Fruit fly (Drosophila melanogaster) whole organism, prepupa: ENCODE results near the gene CG7024.

ENCODE experiments used
- Blimp-1 ChIP-seq: fragments of 200-800 bp; sonication (Bioruptor generic); optimal IDR thresholded peaks from 3 replicates; lab custom pipeline; 2017; ENCODE audit warnings: missing biosample characterization, missing genetic modification characterization, mild to moderate bottlenecking, moderate library complexity, missing genetic modification reagents
- CG10631 ChIP-seq: fragments of 200-800 bp; sonication (Bioruptor generic); optimal IDR thresholded peaks from 2 replicates; lab custom pipeline; 2016; ENCODE audit warnings: missing biosample characterization, missing genetic modification characterization
- CG10669 ChIP-seq: fragments of 200-800 bp; sonication (Bioruptor generic); optimal IDR thresholded peaks from 3 replicates; lab custom pipeline; 2018; ENCODE audit warnings: missing biosample characterization, mild to moderate bottlenecking, missing genetic modification characterization, moderate library complexity
- CG11762 ChIP-seq: fragments of 200-800 bp; sonication (Bioruptor generic); optimal IDR thresholded peaks from 3 replicates; lab custom pipeline; 2016; ENCODE audit warnings: missing biosample characterization, missing genetic modification characterization; ENCODE audit not compliant: insufficient read depth
- CG11902 ChIP-seq: fragments of 200-800 bp; sonication (Bioruptor generic); optimal IDR thresholded peaks from 3 replicates; lab custom pipeline; 2016; ENCODE audit warnings: missing biosample characterization, missing genetic modification characterization
- CG1621 ChIP-seq: fragments of 200-800 bp; sonication (Bioruptor generic); optimal IDR thresholded peaks from 3 replicates; lab custom pipeline; 2018; ENCODE audit warnings: missing biosample characterization, mild to moderate bottlenecking, missing genetic modification characterization
- CG16779 ChIP-seq: fragments of 200-800 bp; sonication (Bioruptor generic); optimal IDR thresholded peaks from 3 replicates; lab custom pipeline; 2017; ENCODE audit warnings: missing biosample characterization, mild to moderate bottlenecking, missing genetic modification characterization
- CG31627 ChIP-seq: fragments of 200-800 bp; sonication (Bioruptor generic); optimal IDR thresholded peaks from 3 replicates; lab custom pipeline; 2016; ENCODE audit warnings: missing biosample characterization, missing genetic modification characterization
- CG32006 ChIP-seq: fragments of 200-800 bp; sonication (Bioruptor generic); optimal IDR thresholded peaks from 3 replicates; lab custom pipeline; 2017; ENCODE audit warnings: missing biosample characterization, mild to moderate bottlenecking, missing genetic modification characterization
- CG34406 ChIP-seq: fragments of 200-800 bp; sonication (Bioruptor generic); optimal IDR thresholded peaks from 3 replicates; lab custom pipeline; 2016; ENCODE audit warnings: missing biosample characterization, missing genetic modification characterization
- CG3919 ChIP-seq: fragments of 200-800 bp; sonication (Bioruptor generic); optimal IDR thresholded peaks from 3 replicates; lab custom pipeline; 2016; ENCODE audit warnings: missing biosample characterization, missing genetic modification characterization
- CG6163 ChIP-seq: fragments of 200-800 bp; sonication (Bioruptor generic); IDR thresholded peaks from 3 replicates; pipeline ENCODE4 v1.3.6; 2022; ENCODE audit warnings: missing biosample characterization, missing genetic modification characterization
- CG6792 ChIP-seq: fragments of 200-800 bp; sonication (Bioruptor generic); optimal IDR thresholded peaks from 3 replicates; lab custom pipeline; 2016; ENCODE audit warnings: missing biosample characterization, missing genetic modification characterization
- CG6808 ChIP-seq: fragments of 200-800 bp; sonication (Bioruptor generic); optimal IDR thresholded peaks from 3 replicates; lab custom pipeline; 2017; ENCODE audit warnings: missing biosample characterization, missing genetic modification characterization, mild to moderate bottlenecking, moderate library complexity, missing genetic modification reagents
- CG7368 ChIP-seq: fragments of 200-800 bp; sonication (Bioruptor generic); optimal IDR thresholded peaks from 3 replicates; lab custom pipeline; 2016; ENCODE audit warnings: missing biosample characterization, missing genetic modification characterization
- CG8319 ChIP-seq: fragments of 200-800 bp; sonication (Bioruptor generic); optimal IDR thresholded peaks from 3 replicates; lab custom pipeline; 2016; ENCODE audit warnings: missing biosample characterization, missing genetic modification characterization
- CG8632 ChIP-seq: fragments of 200-800 bp; sonication (Bioruptor generic); optimal IDR thresholded peaks from 3 replicates; lab custom pipeline; 2016; ENCODE audit warnings: missing biosample characterization, missing genetic modification characterization
- CG9139 ChIP-seq: fragments of 200-800 bp; sonication (Bioruptor generic); optimal IDR thresholded peaks from 3 replicates; lab custom pipeline; 2017; ENCODE audit warnings: missing biosample characterization, mild to moderate bottlenecking, missing genetic modification characterization
- Eip75B ChIP-seq: fragments of 200-800 bp; sonication (Bioruptor generic); optimal IDR thresholded peaks from 3 replicates; lab custom pipeline; 2016; ENCODE audit warnings: missing biosample characterization, missing genetic modification characterization
- Eip78C ChIP-seq: fragments of 200-800 bp; sonication (Bioruptor generic); peaks from one replicate; lab custom pipeline; 2016; ENCODE audit warnings: missing biosample characterization, missing genetic modification characterization
- Eip93F ChIP-seq: fragments of 200-800 bp; sonication (Bioruptor generic); optimal IDR thresholded peaks from 2 replicates; lab custom pipeline; 2016; ENCODE audit warnings: missing biosample characterization, mild to moderate bottlenecking, missing genetic modification characterization
- Ets96B ChIP-seq: fragments of 200-800 bp; optimal IDR thresholded peaks from 2 replicates; lab custom pipeline; 2019; ENCODE audit warnings: missing biosample characterization, mild to moderate bottlenecking, missing genetic modification characterization, moderate library complexity
- Gug ChIP-seq: fragments of 200-800 bp; sonication (Bioruptor generic); IDR thresholded peaks from 2 replicates; pipeline ENCODE4 v1.3.6; 2022; ENCODE audit warnings: missing biosample characterization, missing genetic modification characterization
- Hr38 ChIP-seq: sonication (Bioruptor generic); optimal IDR thresholded peaks from 2 replicates; lab custom pipeline; 2016; ENCODE audit warnings: missing biosample characterization, missing genetic modification characterization
- Hr39 ChIP-seq: fragments of 200-800 bp; sonication (Bioruptor generic); optimal IDR thresholded peaks from 2 replicates; lab custom pipeline; 2016; ENCODE audit warnings: missing biosample characterization, missing genetic modification characterization
- Met ChIP-seq: fragments of 200-800 bp; sonication (Bioruptor generic); optimal IDR thresholded peaks from 3 replicates; lab custom pipeline; 2016; ENCODE audit warnings: missing biosample characterization, missing genetic modification characterization
- Smox ChIP-seq: fragments of 200-800 bp; sonication (Bioruptor generic); optimal IDR thresholded peaks from 3 replicates; lab custom pipeline; 2016; ENCODE audit warnings: missing biosample characterization, missing genetic modification characterization
- Sox102F ChIP-seq: fragments of 200-800 bp; sonication (Bioruptor generic); optimal IDR thresholded peaks from 2 replicates; lab custom pipeline; 2016; ENCODE audit warnings: missing biosample characterization, mild to moderate bottlenecking, missing genetic modification characterization
- Sox14 ChIP-seq: fragments of 200-800 bp; sonication (Bioruptor generic); optimal IDR thresholded peaks from 3 replicates; lab custom pipeline; 2016; ENCODE audit warnings: missing biosample characterization, missing genetic modification characterization
- Sox15 ChIP-seq: fragments of 200-800 bp; sonication (Bioruptor generic); optimal IDR thresholded peaks from 3 replicates; lab custom pipeline; 2016; ENCODE audit warnings: missing biosample characterization, missing genetic modification characterization
- achi ChIP-seq: fragments of 200-800 bp; sonication (Bioruptor generic); optimal IDR thresholded peaks from 3 replicates; lab custom pipeline; 2016; ENCODE audit warnings: missing biosample characterization, missing genetic modification characterization
- acj6 ChIP-seq: fragments of 200-800 bp; sonication (Bioruptor generic); optimal IDR thresholded peaks from 3 replicates; lab custom pipeline; 2016; ENCODE audit warnings: missing biosample characterization, missing genetic modification characterization
- cyc ChIP-seq: fragments of 200-800 bp; sonication (Bioruptor generic); optimal IDR thresholded peaks from 3 replicates; lab custom pipeline; 2016; ENCODE audit warnings: missing biosample characterization, missing genetic modification characterization
- dac ChIP-seq: fragments of 200-800 bp; sonication (Bioruptor generic); optimal IDR thresholded peaks from 2 replicates; lab custom pipeline; 2017; ENCODE audit warnings: missing biosample characterization, mild to moderate bottlenecking, missing genetic modification characterization
- dsx ChIP-seq: fragments of 200-800 bp; optimal IDR thresholded peaks from 3 replicates; lab custom pipeline; 2019; ENCODE audit warnings: missing biosample characterization, mild to moderate bottlenecking, missing genetic modification characterization, moderate library complexity; ENCODE audit not compliant: poor library complexity, severe bottlenecking
- eg ChIP-seq: fragments of 200-800 bp; sonication (Bioruptor generic); IDR thresholded peaks from 3 replicates; pipeline ENCODE4 v1.3.6; 2022; ENCODE audit warnings: missing biosample characterization, missing genetic modification characterization
- esn ChIP-seq: fragments of 200-800 bp; sonication (Bioruptor generic); optimal IDR thresholded peaks from 2 replicates; lab custom pipeline; 2016; ENCODE audit warnings: missing biosample characterization, mild to moderate bottlenecking, missing genetic modification characterization, moderate library complexity
- fd59A ChIP-seq: fragments of 200-800 bp; sonication (Bioruptor generic); optimal IDR thresholded peaks from 2 replicates; lab custom pipeline; 2017; ENCODE audit warnings: missing biosample characterization, mild to moderate bottlenecking, missing genetic modification characterization, missing genetic modification reagents
- fkh ChIP-seq: fragments of 200-800 bp; sonication (Bioruptor generic); optimal IDR thresholded peaks from 3 replicates; lab custom pipeline; 2017; ENCODE audit warnings: missing biosample characterization, mild to moderate bottlenecking, missing genetic modification characterization, moderate library complexity
- lz ChIP-seq: fragments of 200-800 bp; sonication (Bioruptor generic); optimal IDR thresholded peaks from 3 replicates; lab custom pipeline; 2016; ENCODE audit warnings: missing biosample characterization, missing genetic modification characterization
- net ChIP-seq: fragments of 200-800 bp; sonication (Bioruptor generic); optimal IDR thresholded peaks from 3 replicates; lab custom pipeline; 2016; ENCODE audit warnings: missing biosample characterization, missing genetic modification characterization
- pdm3 ChIP-seq: fragments of 200-800 bp; sonication (Bioruptor generic); optimal IDR thresholded peaks from 3 replicates; lab custom pipeline; 2016; ENCODE audit warnings: missing biosample characterization, missing genetic modification characterization
- salr ChIP-seq, 2 experiments: fragments of 200-800 bp; sonication (Bioruptor generic); optimal IDR thresholded peaks; 3 replicates each; lab custom pipeline; 2016 to 2018; ENCODE audit warnings: missing biosample characterization in 2 of 2, missing genetic modification characterization in 2 of 2, mild to moderate bottlenecking in 1 of 2
- spab ChIP-seq: fragments of 200-800 bp; sonication (Bioruptor generic); optimal IDR thresholded peaks from 2 replicates; lab custom pipeline; 2017; ENCODE audit warnings: missing biosample characterization, mild to moderate bottlenecking, missing genetic modification characterization, missing genetic modification reagents
- ss ChIP-seq, 2 experiments: fragments of 200-800 bp; sonication (Bioruptor generic); optimal IDR thresholded peaks; 2 replicates in 1 of 2; 3 replicates in 1 of 2; lab custom pipeline; 2017 to 2018; ENCODE audit warnings: mild to moderate bottlenecking in 2 of 2, missing biosample characterization in 2 of 2, missing genetic modification characterization in 2 of 2, moderate library complexity in 1 of 2
- svp ChIP-seq: fragments of 200-800 bp; sonication (Bioruptor generic); peaks from one replicate; lab custom pipeline; 2016; ENCODE audit warnings: missing biosample characterization, missing genetic modification characterization

The CG7024 gene

dm6 chrX:4660642-4661252 is 44.4 kb upstream of the CG7024 start (continued):
- TF ChIP-seq CG11902 (GFP tag; lab: Kevin White, UChicago): no peak
- no peak for TF ChIP-seq Sox102F (GFP tag; lab: Kevin White, UChicago)
- TF ChIP-seq CG34406 (GFP tag; lab: Kevin White, UChicago): peak; percentile 40
- TF ChIP-seq achi (GFP tag; lab: Kevin White, UChicago): peak; percentile 25
- TF ChIP-seq Sox15 (GFP tag; lab: Kevin White, UChicago): peak; percentile 5

DNA sequence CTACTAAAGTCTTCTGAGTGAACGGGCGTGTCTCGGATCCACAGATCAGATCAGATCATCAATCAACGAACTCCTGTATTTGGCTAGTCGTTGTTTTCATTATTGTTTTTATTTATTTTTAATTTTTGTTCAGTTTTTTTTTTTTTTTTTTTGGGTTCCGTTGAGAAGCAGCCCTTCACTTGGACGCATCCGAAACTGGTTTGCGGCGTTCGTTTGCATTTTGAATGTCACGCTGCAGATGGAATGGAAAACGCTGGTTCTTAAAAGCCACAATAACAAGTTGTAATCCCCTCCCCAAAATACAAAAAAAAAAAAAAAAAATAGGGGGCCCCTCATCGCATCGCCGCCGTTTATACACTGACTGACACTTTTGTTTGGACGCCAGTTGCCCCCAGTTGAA is 41.0 kb upstream of the CG7024 start:
- TF ChIP-seq esn (no peak), CG10669 (GFP tag; lab: Kevin White, UChicago) (no peak), Eip78C (GFP tag; lab: Kevin White, UChicago) (peak; percentile 45), CG6163 (GFP tag; lab: Robert Waterston, UW) (peak; percentile 13; the same call in 1 of the 3 replicates), Gug (GFP tag; lab: Robert Waterston, UW) (no peak), CG11762 (GFP tag; lab: Kevin White, UChicago) (no peak), Hr38 (GFP tag; lab: Kevin White, UChicago) (no peak), fkh (GFP tag; lab: Kevin White, UChicago) (no peak), eg (GFP tag; lab: Robert Waterston, UW) (no peak), pdm3 (no peak), Ets96B (tag; lab: Kevin White, UChicago) (peak; percentile 7), Blimp-1 (GFP tag; lab: Kevin White, UChicago) (no peak), fd59A (GFP tag; lab: Kevin White, UChicago) (no peak), Sox14 (no peak), svp (peak; percentile 28), ss (GFP tag; optimal IDR thresholded peaks at IDR 0.05; lab: Kevin White, UChicago) (peak; percentile 55 to 65), CG3919 (no peak), CG6808 (GFP tag; lab: Kevin White, UChicago) (peak; percentile 44), CG9139 (peak; percentile 10), acj6 (GFP tag; lab: Kevin White, UChicago) (no peak), CG32006 (GFP tag; lab: Kevin White, UChicago) (no peak)

- TF ChIP-seq CG34406 (GFP tag; lab: Kevin White, UChicago) (peak; percentile 97), Sox102F (GFP tag; lab: Kevin White, UChicago) (peak; percentile 98), CG8632 (peak; percentile 97), Hr39 (GFP tag; lab: Kevin White, UChicago) (peak; percentile 98), dac (GFP tag; lab: Kevin White, UChicago) (peak; percentile 97), CG8319 (peak; percentile 97), Smox (peak; percentile 98), Hr38 (GFP tag; lab: Kevin White, UChicago) (peak; percentile 58), cyc (GFP tag; lab: Kevin White, UChicago) (peak; percentile 98), CG7368 (peak; percentile 98), net (GFP tag; lab: Kevin White, UChicago) (peak; percentile 98), CG6792 (peak; percentile 99), svp (peak; percentile 99), acj6 (GFP tag; lab: Kevin White, UChicago) (peak; percentile 97), Eip93F (GFP tag; lab: Kevin White, UChicago) (peak; percentile 79), CG1621 (peak; percentile 96), Eip75B (peak; percentile 98), CG31627 (GFP tag; lab: Kevin White, UChicago) (peak; percentile 98), salr (GFP tag; optimal IDR thresholded peaks at IDR 0.05; lab: Kevin White, UChicago) (peak; percentile 90 to 94), spab (GFP tag; lab: Kevin White, UChicago) (peak; percentile 95), CG10631 (GFP tag; lab: Kevin White, UChicago) (peak; percentile 97), fd59A (GFP tag; lab: Kevin White, UChicago) (peak; percentile 95), lz (peak; percentile 98), dsx (GFP tag; lab: Kevin White, UChicago) (peak; percentile 93), Met (peak; percentile 98), CG16779 (tag; lab: Kevin White, UChicago) (peak; percentile 95), Blimp-1 (GFP tag; lab: Kevin White, UChicago) (peak; percentile 89)
Measured at dm6 chrX:4666650-4667360, 38.3 kb upstream of the CG7024 start, which contains the start of gene CG3009. CG3009 (minus strand) TSS chrX:4666700.
